Fruit fly (Drosophila melanogaster): Measurements from ENCODE around the gene CG4210.

The CG4210 gene

dm6 chr3R:15230285-15230684, 16.5 kb downstream of the CG4210 start, which contains the start of gene CG34316:
CG34316 (plus strand) TSS chr3R:15230585.
- no peak for TF ChIP-seq CG17801 (GFP tag; optimal IDR thresholded peaks at IDR 0.05; ENCODE audit: partially characterized antibody)

dm6 chr3R:15231635-15232138, 17.9 kb downstream of the CG4210 start:
- TF ChIP-seq CG17801 (GFP tag; optimal IDR thresholded peaks at IDR 0.05; ENCODE audit: partially characterized antibody) = no peak

dm6 chr3R:15242186-15243045, 28.6 kb downstream of the CG4210 start, which contains the start of the genes tefu and Hsc70-4:
tefu (minus strand) TSS chr3R:15242236.
Hsc70-4 (plus strand) TSS chr3R:15242687.
- TF ChIP-seq CG17801 (GFP tag; optimal IDR thresholded peaks at IDR 0.05; ENCODE audit: partially characterized antibody) = peak; percentile 50

dm6 chr3R:15243046-15243356, 29.2 kb downstream of the CG4210 start:
- no peak for TF ChIP-seq CG17801 (GFP tag; optimal IDR thresholded peaks at IDR 0.05; ENCODE audit: partially characterized antibody)

dm6 chr3R:15243452-15243851, 29.7 kb downstream of the CG4210 start:
- no peak for TF ChIP-seq CG17801 (GFP tag; optimal IDR thresholded peaks at IDR 0.05; ENCODE audit: partially characterized antibody)

- no peak for TF ChIP-seq CG17801 (GFP tag; optimal IDR thresholded peaks at IDR 0.05; ENCODE audit: partially characterized antibody)
Observed at dm6 chr3R:15246601-15247000, 32.8 kb downstream of the CG4210 start.

- no peak for TF ChIP-seq CG17801 (GFP tag; optimal IDR thresholded peaks at IDR 0.05; ENCODE audit: partially characterized antibody)
Observed at dm6 chr3R:15249037-15249436, 35.3 kb downstream of the CG4210 start, which contains the start of gene Amt. Amt (minus strand) TSS chr3R:15249137.

dm6 chr3R:15249735-15250134, 36.0 kb downstream of the CG4210 start, which contains the start of gene CG42404:
CG42404 (plus strand) TSS chr3R:15250094.
- TF ChIP-seq CG17801 (GFP tag; optimal IDR thresholded peaks at IDR 0.05; ENCODE audit: partially characterized antibody) = no peak

dm6 chr3R:15250454-15250853, 36.7 kb downstream of the CG4210 start:
- no peak for TF ChIP-seq CG17801 (GFP tag; optimal IDR thresholded peaks at IDR 0.05; ENCODE audit: partially characterized antibody)

dm6 chr3R:15262710-15263672, 49.2 kb downstream of the CG4210 start, which contains the start of the genes eIF2gamma and Set:
eIF2gamma (minus strand) TSS chr3R:15263458.
Set (plus strand) TSS chr3R:15263552.
- TF ChIP-seq CG17801 (GFP tag; optimal IDR thresholded peaks at IDR 0.05; ENCODE audit: partially characterized antibody) = peak; percentile 38

dm6 chr3R:15263946-15264345, 50.2 kb downstream of the CG4210 start:
- TF ChIP-seq CG17801 (GFP tag; optimal IDR thresholded peaks at IDR 0.05; ENCODE audit: partially characterized antibody) = no peak
